Worm (Caenorhabditis elegans) whole organism, L3 larva: ENCODE results near the gene mdt-11.

ENCODE experiments used
- daf-12 ChIP-seq: fragments of 150-350 bp; optimal IDR thresholded peaks from 2 replicates; lab custom pipeline; 2014; ENCODE audit warnings: missing biosample characterization, missing genetic modification reagents, missing genetic modification characterization
- egl-5 ChIP-seq: fragments of 150-350 bp; optimal IDR thresholded peaks from 2 replicates; lab custom pipeline; 2017; ENCODE audit warnings: missing biosample characterization, missing genetic modification reagents, missing genetic modification characterization, inconsistent platforms
- elt-2 ChIP-seq: sonication (generic microtip); optimal IDR thresholded peaks from 2 replicates; lab custom pipeline; 2016; ENCODE audit warnings: missing genetic modification reagents, mild to moderate bottlenecking, missing genetic modification characterization, missing compliant biosample characterization
- nhr-237 ChIP-seq: fragments of 150-350 bp; optimal IDR thresholded peaks from 2 replicates; lab custom pipeline; 2014; ENCODE audit warnings: missing biosample characterization, missing genetic modification characterization
- sea-2 ChIP-seq: fragments of 150-350 bp; sonication (generic microtip); optimal IDR thresholded peaks from 4 replicates; lab custom pipeline; 2014; ENCODE audit warnings: missing biosample characterization, missing genetic modification reagents, missing genetic modification characterization
- unc-62 ChIP-seq: fragments of 150-350 bp; sonication (generic microtip); optimal IDR thresholded peaks from 4 replicates; lab custom pipeline; 2014; ENCODE audit warnings: missing biosample characterization, missing genetic modification reagents, missing genetic modification characterization
- ztf-11 ChIP-seq: fragments of 150-350 bp; optimal IDR thresholded peaks from 2 replicates; lab custom pipeline; 2014; ENCODE audit warnings: missing biosample characterization, missing genetic modification characterization

ce11 chrIII:5061798-5062197 lies 40.8 kb downstream of the mdt-11 start, which contains the start of gene C45G9.10:
- TF ChIP-seq ztf-11 (tag; lab: Kevin White, UChicago) (no peak), egl-5 (tag; lab: Kevin White, UChicago) (no peak), daf-12 (tag; lab: Kevin White, UChicago) (no peak), sea-2 (GFP tag; lab: Kevin White, UChicago) (no peak), unc-62 (GFP tag; lab: Kevin White, UChicago) (no peak), nhr-237 (tag; lab: Kevin White, UChicago) (no peak), elt-2 (tag; lab: Kevin White, UChicago) (no peak)
